Fruit fly (Drosophila melanogaster) whole organism, embryonic: ENCODE data around the gene PIG-B.

ENCODE experiments used
- CG10462 ChIP-seq: fragments of 200-800 bp; sonication (Bioruptor generic); optimal IDR thresholded peaks from 2 replicates; lab custom pipeline; 2016; ENCODE audit warnings: missing biosample characterization, missing genetic modification characterization
- CG33557 ChIP-seq: fragments of 200-800 bp; sonication (Bioruptor generic); optimal IDR thresholded peaks from 2 replicates; lab custom pipeline; 2019; ENCODE audit warnings: missing biosample characterization, mild to moderate bottlenecking, missing genetic modification characterization, moderate library complexity

DNA sequence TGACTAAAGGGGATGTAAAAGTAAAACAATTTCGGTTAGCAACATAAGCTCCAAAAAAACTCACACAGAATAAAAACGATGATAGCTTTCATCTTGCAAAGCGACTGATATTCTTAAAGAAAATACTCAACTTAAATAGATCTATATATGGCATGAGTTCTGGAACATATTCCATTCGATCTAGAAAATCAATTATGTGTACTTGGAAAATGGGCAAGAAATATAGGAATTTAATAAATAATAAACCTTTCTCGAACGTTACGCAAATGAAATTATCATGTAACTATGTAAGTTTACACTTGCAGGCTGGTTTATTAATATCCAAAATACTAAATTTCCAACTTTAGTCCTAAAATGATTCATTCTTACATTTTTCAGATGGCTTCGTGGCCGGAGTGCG is 5.2 kb downstream of the PIG-B start, which contains the start of gene Acp63F:
- TF ChIP-seq CG10462 (GFP tag; lab: Kevin White, UChicago) (no peak), CG33557 (GFP tag; lab: Kevin White, UChicago) (no peak)
